Worm (Caenorhabditis elegans) whole organism, L1 larva: Measurements from ENCODE around the gene C46E10.3.

Source experiments
- aha-1 ChIP-seq: fragments of 150-350 bp; optimal IDR thresholded peaks from 2 replicates; lab custom pipeline; 2014; ENCODE audit warnings: missing biosample characterization, missing genetic modification characterization
- alr-1 ChIP-seq: fragments of 200-800 bp; sonication (Bioruptor generic); optimal IDR thresholded peaks from 2 replicates; lab custom pipeline; 2018; ENCODE audit warnings: borderline replicate concordance, mild to moderate bottlenecking, missing genetic modification characterization, missing compliant biosample characterization
- aly-2 ChIP-seq: fragments of 150-350 bp; optimal IDR thresholded peaks from 2 replicates; lab custom pipeline; 2014; ENCODE audit warnings: missing biosample characterization, missing genetic modification characterization
- blmp-1 ChIP-seq: fragments of 150-350 bp; optimal IDR thresholded peaks from 2 replicates; lab custom pipeline; 2014; ENCODE audit warnings: missing biosample characterization, missing genetic modification characterization
- ceh-8 ChIP-seq: fragments of 200-800 bp; sonication (Bioruptor generic); optimal IDR thresholded peaks from 2 replicates; lab custom pipeline; 2018; ENCODE audit warnings: mild to moderate bottlenecking, missing genetic modification characterization, moderate library complexity, missing compliant biosample characterization
- ceh-88 ChIP-seq: fragments of 200-800 bp; sonication (Bioruptor generic); IDR thresholded peaks from 2 replicates; pipeline ENCODE4 v1.3.6; 2022; ENCODE audit warnings: missing genetic modification characterization, missing compliant biosample characterization
- dpl-1 ChIP-seq, 3 experiments: fragments of 150-350 bp in 2 of 3; sonication (generic microtip) in 1 of 3; optimal IDR thresholded peaks; 2 replicates each; lab custom pipeline; 2014 to 2017; ENCODE audit warnings: missing biosample characterization in 3 of 3, missing genetic modification characterization in 3 of 3, missing genetic modification reagents in 3 of 3
- dsc-1 ChIP-seq: sonication (generic microtip); optimal IDR thresholded peaks from 2 replicates; lab custom pipeline; 2016; ENCODE audit warnings: mild to moderate bottlenecking, missing genetic modification characterization, missing compliant biosample characterization
- efl-3 ChIP-seq: fragments of 200-800 bp; sonication (Bioruptor generic); optimal IDR thresholded peaks from 2 replicates; lab custom pipeline; 2018; ENCODE audit warnings: mild to moderate bottlenecking, missing genetic modification characterization, missing compliant biosample characterization
- egl-13 ChIP-seq: sonication (generic microtip); optimal IDR thresholded peaks from 2 replicates; lab custom pipeline; 2016; ENCODE audit warnings: missing genotype, missing genetic modification reagents, missing genetic modification characterization, missing compliant biosample characterization
- elt-2 ChIP-seq: sonication (generic microtip); optimal IDR thresholded peaks from 2 replicates; lab custom pipeline; 2016; ENCODE audit warnings: missing genetic modification characterization, mild to moderate bottlenecking, inconsistent platforms, missing compliant biosample characterization, missing genetic modification reagents
- ets-5 ChIP-seq: fragments of 200-800 bp; sonication (Bioruptor generic); IDR thresholded peaks from 2 replicates; pipeline ENCODE4 v1.3.6; 2022; ENCODE audit warnings: missing genetic modification characterization, missing compliant biosample characterization
- fkh-10 ChIP-seq: sonication (generic microtip); optimal IDR thresholded peaks from 2 replicates; lab custom pipeline; 2017; ENCODE audit warnings: missing biosample characterization, missing genetic modification reagents, missing genetic modification characterization
- fkh-4 ChIP-seq: sonication (generic microtip); optimal IDR thresholded peaks from 2 replicates; lab custom pipeline; 2016; ENCODE audit warnings: missing compliant biosample characterization, missing genetic modification characterization, borderline replicate concordance
- fos-1 ChIP-seq: fragments of 150-350 bp; optimal IDR thresholded peaks from 2 replicates; lab custom pipeline; 2014; ENCODE audit warnings: missing biosample characterization, missing genetic modification characterization
- grh-1 ChIP-seq: fragments of 200-800 bp; sonication (Bioruptor generic); IDR thresholded peaks from 2 replicates; pipeline ENCODE4 v1.3.6; 2022; ENCODE audit warnings: missing genetic modification reagents, missing genetic modification characterization, missing compliant biosample characterization
- hlh-17 ChIP-seq: fragments of 200-800 bp; sonication (Bioruptor generic); optimal IDR thresholded peaks from 2 replicates; lab custom pipeline; 2018; ENCODE audit warnings: missing genetic modification characterization, mild to moderate bottlenecking, missing compliant biosample characterization, moderate library complexity, borderline replicate concordance
- hlh-4 ChIP-seq: sonication (generic microtip); optimal IDR thresholded peaks from 2 replicates; lab custom pipeline; 2016; ENCODE audit warnings: mild to moderate bottlenecking, missing genetic modification characterization, missing compliant biosample characterization
- hpl-2 ChIP-seq: fragments of 150-350 bp; optimal IDR thresholded peaks from 2 replicates; lab custom pipeline; 2014; ENCODE audit warnings: missing biosample characterization, missing genetic modification reagents, missing genetic modification characterization
- irx-1 ChIP-seq: sonication (generic microtip); optimal IDR thresholded peaks from 2 replicates; lab custom pipeline; 2016; ENCODE audit warnings: missing genetic modification characterization, missing compliant biosample characterization
- isw-1 ChIP-seq: fragments of 200-800 bp; sonication (Bioruptor generic); IDR thresholded peaks from 2 replicates; pipeline ENCODE4 v1.3.6; 2022; ENCODE audit warnings: missing genetic modification characterization, missing compliant biosample characterization
- jun-1 ChIP-seq: fragments of 150-350 bp; optimal IDR thresholded peaks from 2 replicates; lab custom pipeline; 2014; ENCODE audit warnings: missing biosample characterization, missing genetic modification reagents, missing genetic modification characterization
- lin-13 ChIP-seq: fragments of 150-350 bp; optimal IDR thresholded peaks from 2 replicates; lab custom pipeline; 2014; ENCODE audit warnings: missing biosample characterization, missing genetic modification reagents, missing genetic modification characterization
- lin-14 ChIP-seq: fragments of 200-800 bp; sonication (Bioruptor generic); optimal IDR thresholded peaks from 2 replicates; lab custom pipeline; 2018; ENCODE audit warnings: mild to moderate bottlenecking, missing genetic modification characterization, moderate library complexity, missing compliant biosample characterization
- lin-39 ChIP-seq: fragments of 150-350 bp; optimal IDR thresholded peaks from 2 replicates; lab custom pipeline; 2014; ENCODE audit warnings: missing biosample characterization, missing genetic modification reagents, missing genetic modification characterization
- lsy-2 ChIP-seq, 2 experiments: fragments of 150-350 bp; optimal IDR thresholded peaks; 2 replicates each; lab custom pipeline; 2014; ENCODE audit warnings: missing biosample characterization in 2 of 2, missing genetic modification characterization in 2 of 2
- mab-9 ChIP-seq: fragments of 200-800 bp; sonication (Bioruptor generic); IDR thresholded peaks from 2 replicates; pipeline ENCODE4 v1.3.6; 2022; ENCODE audit warnings: missing genetic modification reagents, missing genetic modification characterization, missing compliant biosample characterization
- mdl-1 ChIP-seq, 2 experiments: fragments of 150-350 bp; optimal IDR thresholded peaks; 2 replicates each; lab custom pipeline; 2014 to 2017; ENCODE audit warnings: missing biosample characterization in 2 of 2, missing genetic modification characterization in 2 of 2, inconsistent platforms in 1 of 2
- nhr-12 ChIP-seq: sonication (generic microtip); optimal IDR thresholded peaks from 2 replicates; lab custom pipeline; 2017; ENCODE audit warnings: missing biosample characterization, missing genetic modification characterization
- nhr-19 ChIP-seq: fragments of 200-800 bp; sonication (Bioruptor generic); conservative IDR thresholded peaks from 2 replicates; pipeline ENCODE4 v1.3.6; 2022; ENCODE audit warnings: missing genetic modification characterization, missing compliant biosample characterization
- nhr-20 ChIP-seq: sonication (generic microtip); optimal IDR thresholded peaks from 2 replicates; lab custom pipeline; 2016; ENCODE audit warnings: mild to moderate bottlenecking, missing genetic modification characterization, missing compliant biosample characterization
- nhr-237 ChIP-seq: fragments of 150-350 bp; optimal IDR thresholded peaks from 2 replicates; lab custom pipeline; 2014; ENCODE audit warnings: missing biosample characterization, missing genetic modification characterization
- nhr-47 ChIP-seq: sonication (generic microtip); optimal IDR thresholded peaks from 2 replicates; lab custom pipeline; 2016; ENCODE audit warnings: mild to moderate bottlenecking, missing genetic modification characterization, moderate library complexity, missing compliant biosample characterization
- nhr-77 ChIP-seq: fragments of 150-350 bp; optimal IDR thresholded peaks from 2 replicates; lab custom pipeline; 2014; ENCODE audit warnings: missing biosample characterization, missing genetic modification characterization
- nhr-84 ChIP-seq: sonication (generic microtip); optimal IDR thresholded peaks from 2 replicates; lab custom pipeline; 2017; ENCODE audit warnings: missing biosample characterization, missing genetic modification characterization
- nhr-90 ChIP-seq: sonication (generic microtip); optimal IDR thresholded peaks from 2 replicates; lab custom pipeline; 2016; ENCODE audit warnings: mild to moderate bottlenecking, missing genetic modification characterization, missing compliant biosample characterization; ENCODE audit not compliant: poor library complexity
- sox-4 ChIP-seq: sonication (generic microtip); optimal IDR thresholded peaks from 2 replicates; lab custom pipeline; 2016; ENCODE audit warnings: missing genetic modification characterization, missing compliant biosample characterization
- sup-37 ChIP-seq: fragments of 200-800 bp; sonication (Bioruptor generic); optimal IDR thresholded peaks from 2 replicates; lab custom pipeline; 2018; ENCODE audit warnings: mild to moderate bottlenecking, missing genetic modification characterization, missing compliant biosample characterization
- tbx-2 ChIP-seq: sonication (generic microtip); optimal IDR thresholded peaks from 2 replicates; lab custom pipeline; 2016; ENCODE audit warnings: missing genetic modification characterization, missing compliant biosample characterization
- tlp-1 ChIP-seq: fragments of 150-350 bp; optimal IDR thresholded peaks from 2 replicates; lab custom pipeline; 2014; ENCODE audit warnings: missing biosample characterization, missing genetic modification characterization
- unc-130 ChIP-seq: fragments of 150-350 bp; optimal IDR thresholded peaks from 2 replicates; lab custom pipeline; 2017; ENCODE audit warnings: missing biosample characterization, missing genetic modification characterization, inconsistent platforms
- unc-30 ChIP-seq: sonication (generic microtip); optimal IDR thresholded peaks from 2 replicates; lab custom pipeline; 2017; ENCODE audit warnings: missing biosample characterization, missing genetic modification characterization
- xbp-1 ChIP-seq: sonication (generic microtip); optimal IDR thresholded peaks from 2 replicates; lab custom pipeline; 2016; ENCODE audit warnings: missing genetic modification characterization, missing compliant biosample characterization
- zag-1 ChIP-seq: fragments of 150-350 bp; optimal IDR thresholded peaks from 2 replicates; lab custom pipeline; 2014; ENCODE audit warnings: missing biosample characterization, missing genetic modification characterization
- ztf-11 ChIP-seq, 2 experiments: sonication (generic microtip); optimal IDR thresholded peaks; 2 replicates each; lab custom pipeline; 2016 to 2017; ENCODE audit warnings: missing genetic modification characterization in 2 of 2, missing biosample characterization in 1 of 2, missing compliant biosample characterization in 1 of 2
- ztf-4 ChIP-seq: fragments of 150-350 bp; optimal IDR thresholded peaks from 2 replicates; lab custom pipeline; 2014; ENCODE audit warnings: missing biosample characterization, missing genetic modification characterization

Gene C46E10.3

ce11 chrII:3680366-3680765, 40.8 kb upstream of the C46E10.3 start:
- TF ChIP-seq elt-2 (tag; lab: Kevin White, UChicago): no peak
- no peak for TF ChIP-seq grh-1
- TF ChIP-seq lin-14: no peak
- no peak for TF ChIP-seq ztf-11 (tag; optimal IDR thresholded peaks at IDR 0.05; lab: Kevin White, UChicago)

- TF ChIP-seq fos-1 (tag; lab: Kevin White, UChicago) (no peak), dsc-1 (tag; lab: Kevin White, UChicago) (no peak), lin-39 (tag; lab: Kevin White, UChicago) (no peak), hpl-2 (GFP tag; lab: Kevin White, UChicago) (no peak), egl-13 (tag; lab: Kevin White, UChicago) (no peak), grh-1 (no peak), tlp-1 (no peak), dpl-1 (GFP tag; optimal IDR thresholded peaks at IDR 0.05; lab: Kevin White, UChicago) (no peak), ceh-8 (GFP tag; lab: Kevin White, UChicago) (no peak), jun-1 (no peak), tbx-2 (no peak), mab-9 (GFP tag; lab: Robert Waterston, UW) (no peak), mdl-1 (tag; optimal IDR thresholded peaks at IDR 0.05; lab: Kevin White, UChicago) (no peak), aha-1 (no peak)
Measured at ce11 chrII:3681365-3682083, 39.6 kb upstream of the C46E10.3 start, which contains the start of gene F19B10.10. Gene F19B10.10, minus strand, starts transcription at chrII:3681415.

- TF ChIP-seq nhr-84 (tag; lab: Kevin White, UChicago) (no peak), nhr-20 (peak; percentile 88), egl-13 (tag; lab: Kevin White, UChicago) (no peak), fkh-10 (no peak), sup-37 (no peak), lsy-2 (tag; optimal IDR thresholded peaks at IDR 0.05; lab: Kevin White, UChicago) (peak; percentile 86 to 87), dpl-1 (GFP tag; optimal IDR thresholded peaks at IDR 0.05; lab: Kevin White, UChicago) (peak; percentile 88 to 95 (median 94)), ztf-11 (tag; optimal IDR thresholded peaks at IDR 0.05; lab: Kevin White, UChicago) (peak in 1 of 2 experiments; percentile 2), alr-1 (no peak), mab-9 (GFP tag; lab: Robert Waterston, UW) (0 out of 2 replicates have a peak, but pooled peaks have one; percentile 23), blmp-1 (tag; lab: Kevin White, UChicago) (peak; percentile 79), nhr-12 (tag; lab: Kevin White, UChicago) (no peak), unc-130 (tag; lab: Kevin White, UChicago) (peak; percentile 94), irx-1 (tag; lab: Kevin White, UChicago) (peak; percentile 59), ceh-8 (GFP tag; lab: Kevin White, UChicago) (no peak), fos-1 (tag; lab: Kevin White, UChicago) (no peak), nhr-19 (GFP tag; lab: Robert Waterston, UW) (peak; percentile 67), ets-5 (GFP tag; lab: Robert Waterston, UW) (no peak), unc-30 (tag; lab: Kevin White, UChicago) (no peak), fkh-4 (tag; lab: Kevin White, UChicago) (no peak), grh-1 (0 out of 2 replicates have a peak, but pooled peaks have one; percentile 20), ztf-4 (no peak), xbp-1 (tag; lab: Kevin White, UChicago) (peak; percentile 68), efl-3 (GFP tag; lab: Kevin White, UChicago) (no peak), nhr-47 (tag; lab: Kevin White, UChicago) (peak; percentile 76), nhr-237 (tag; lab: Kevin White, UChicago) (no peak), ceh-88 (GFP tag; lab: Robert Waterston, UW) (no peak), isw-1 (GFP tag; lab: Robert Waterston, UW) (peak; percentile 31; the same call in 1 of the 2 replicates), sox-4 (tag; lab: Kevin White, UChicago) (no peak), hlh-17 (no peak), lin-13 (GFP tag; lab: Kevin White, UChicago) (peak; percentile 72), nhr-77 (tag; lab: Kevin White, UChicago) (peak; percentile 36), mdl-1 (tag; optimal IDR thresholded peaks at IDR 0.05; lab: Kevin White, UChicago) (peak in 1 of 2 experiments; percentile 93), nhr-90 (tag; lab: Kevin White, UChicago) (peak; percentile 82), zag-1 (no peak), aly-2 (peak; percentile 35), hlh-4 (tag; lab: Kevin White, UChicago) (no peak)
Measured at ce11 chrII:3682770-3683234, 38.3 kb upstream of the C46E10.3 start, which contains the start of gene F19B10.1. Gene F19B10.1, plus strand, starts transcription at chrII:3683184.
